Worm (Caenorhabditis elegans) whole organism, early embryonic: ENCODE data around the gene his-3.

Source experiments
- B0310.2 ChIP-seq: sonication (generic microtip); optimal IDR thresholded peaks from 2 replicates; lab custom pipeline; 2016; ENCODE audit warnings: mild to moderate bottlenecking, missing genetic modification characterization, missing compliant biosample characterization
- ama-1 ChIP-seq: fragments of 150-350 bp; optimal IDR thresholded peaks from 2 replicates; lab custom pipeline; 2014
- ets-7 ChIP-seq: sonication (generic microtip); optimal IDR thresholded peaks from 2 replicates; lab custom pipeline; 2016; ENCODE audit warnings: missing genotype, missing genetic modification characterization, missing compliant biosample characterization
- hmg-4 ChIP-seq: fragments of 200-800 bp; sonication (Bioruptor generic); optimal IDR thresholded peaks from 2 replicates; lab custom pipeline; 2018; ENCODE audit warnings: mild to moderate bottlenecking, missing genetic modification characterization, missing compliant biosample characterization
- hnd-1 ChIP-seq: sonication (generic microtip); optimal IDR thresholded peaks from 2 replicates; lab custom pipeline; 2016; ENCODE audit warnings: missing genetic modification characterization, missing compliant biosample characterization
- tra-4 ChIP-seq: sonication (generic microtip); optimal IDR thresholded peaks from 2 replicates; lab custom pipeline; 2017; ENCODE audit warnings: missing genetic modification characterization, missing compliant biosample characterization

DNA sequence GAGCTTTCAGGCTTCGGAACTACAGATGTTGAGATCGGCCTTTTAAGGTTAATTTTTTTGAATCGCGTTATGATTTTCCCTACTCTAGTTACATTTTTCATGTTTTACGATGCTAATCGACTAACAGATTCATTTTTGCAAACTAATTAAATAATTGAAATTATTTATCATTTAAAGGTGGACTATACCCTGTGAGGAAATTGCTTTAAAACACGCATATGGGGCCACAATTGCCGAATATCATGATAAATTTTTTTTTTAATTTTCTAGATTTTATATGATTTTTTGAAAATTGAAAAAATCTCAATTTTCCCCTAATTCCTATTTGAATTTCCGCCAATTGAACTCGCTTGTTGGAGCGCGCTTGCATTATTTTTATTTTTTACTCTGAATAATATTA is 21.4 kb downstream of the his-3 start, which contains the start of gene fbxa-100:
- TF ChIP-seq hnd-1 (tag; lab: Kevin White, UChicago) (no peak), ets-7 (tag; lab: Kevin White, UChicago) (no peak), tra-4 (tag; lab: Kevin White, UChicago) (no peak), B0310.2 (no peak), ama-1 (lab: Kevin White, UChicago) (no peak), hmg-4 (GFP tag; lab: Kevin White, UChicago) (no peak)
